Worm (Caenorhabditis elegans) whole organism, mixed stage, embryonic: ENCODE data around the gene cyp-13A10.

ENCODE experiments used
- blmp-1 ChIP-seq: fragments of 150-350 bp; optimal IDR thresholded peaks from 2 replicates; lab custom pipeline; 2014; ENCODE audit warnings: missing biosample characterization, missing genetic modification characterization
- lin-32 ChIP-seq: fragments of 200-800 bp; sonication (Bioruptor generic); optimal IDR thresholded peaks from 2 replicates; lab custom pipeline; 2018; ENCODE audit warnings: mild to moderate bottlenecking, missing genetic modification characterization, missing compliant biosample characterization
- nhr-12 ChIP-seq: fragments of 150-350 bp; optimal IDR thresholded peaks from 2 replicates; lab custom pipeline; 2014; ENCODE audit warnings: missing biosample characterization, missing genetic modification characterization
- nhr-76 ChIP-seq: sonication (generic microtip); optimal IDR thresholded peaks from 2 replicates; lab custom pipeline; 2017; ENCODE audit warnings: missing biosample characterization, missing genetic modification characterization

ce11 chrII:9649191-9649590, 13.5 kb downstream of the cyp-13A10 start, which contains the start of gene ZK1307.9:
- TF ChIP-seq lin-32: no peak
- TF ChIP-seq nhr-76 (tag; lab: Kevin White, UChicago): no peak
- no peak for TF ChIP-seq blmp-1 (tag; lab: Kevin White, UChicago)
- no peak for TF ChIP-seq nhr-12 (tag; lab: Kevin White, UChicago)
